Fruit fly (Drosophila melanogaster) whole organism, pupa: ENCODE results near the gene CG3071.

ENCODE experiments used
- CG10348 ChIP-seq: fragments of 200-800 bp; sonication (Bioruptor generic); IDR thresholded peaks from 2 replicates; pipeline ENCODE4 v1.3.6; 2022; ENCODE audit warnings: missing biosample characterization, missing genetic modification characterization
- CG12605 ChIP-seq: fragments of 200-800 bp; sonication (Bioruptor generic); IDR thresholded peaks from 2 replicates; pipeline ENCODE4 v1.3.6; 2022; ENCODE audit warnings: missing biosample characterization, missing genetic modification characterization
- CG13204 ChIP-seq: fragments of 200-800 bp; sonication (Bioruptor generic); optimal IDR thresholded peaks from 2 replicates; lab custom pipeline; 2018; ENCODE audit warnings: missing biosample characterization, mild to moderate bottlenecking, missing genetic modification characterization, moderate library complexity
- CG14655 ChIP-seq: fragments of 200-800 bp; sonication (Bioruptor generic); optimal IDR thresholded peaks from 3 replicates; lab custom pipeline; 2017; ENCODE audit warnings: mild to moderate bottlenecking, missing biosample characterization, missing genetic modification reagents, missing genetic modification characterization
- CG15710 ChIP-seq: fragments of 200-800 bp; sonication (Bioruptor generic); optimal IDR thresholded peaks from 2 replicates; lab custom pipeline; 2018; ENCODE audit warnings: missing biosample characterization, mild to moderate bottlenecking, missing genetic modification characterization, moderate library complexity
- CG17806 ChIP-seq: fragments of 200-800 bp; sonication (Bioruptor generic); optimal IDR thresholded peaks from 2 replicates; lab custom pipeline; 2018; ENCODE audit warnings: missing biosample characterization, mild to moderate bottlenecking, missing genetic modification characterization, moderate library complexity
- CG32121 ChIP-seq: fragments of 200-800 bp; sonication (Bioruptor generic); IDR thresholded peaks from 2 replicates; pipeline ENCODE4 v1.3.6; 2022; ENCODE audit warnings: missing biosample characterization, missing genetic modification characterization
- CG34367 ChIP-seq: fragments of 200-800 bp; sonication (Bioruptor generic); optimal IDR thresholded peaks from 2 replicates; lab custom pipeline; 2018; ENCODE audit warnings: missing biosample characterization, mild to moderate bottlenecking, missing genetic modification characterization
- CG4496 ChIP-seq: fragments of 200-800 bp; sonication (Bioruptor generic); IDR thresholded peaks from 3 replicates; pipeline ENCODE4 v1.3.6; 2022; ENCODE audit warnings: missing biosample characterization, missing genetic modification characterization
- CG8159 ChIP-seq: fragments of 200-800 bp; sonication (Bioruptor generic); optimal IDR thresholded peaks from 3 replicates; lab custom pipeline; 2018; ENCODE audit warnings: missing biosample characterization, mild to moderate bottlenecking, missing genetic modification characterization, moderate library complexity
- CG8301 ChIP-seq: fragments of 200-800 bp; sonication (Bioruptor generic); optimal IDR thresholded peaks from 2 replicates; lab custom pipeline; 2018; ENCODE audit warnings: missing biosample characterization, mild to moderate bottlenecking, missing genetic modification characterization
- CG9948 ChIP-seq: fragments of 200-800 bp; sonication (Bioruptor generic); optimal IDR thresholded peaks from 2 replicates; lab custom pipeline; 2018; ENCODE audit warnings: missing biosample characterization, mild to moderate bottlenecking, missing genetic modification characterization, moderate library complexity
- D1 ChIP-seq: fragments of 200-800 bp; sonication (Bioruptor generic); optimal IDR thresholded peaks from 2 replicates; lab custom pipeline; 2018; ENCODE audit warnings: missing biosample characterization, mild to moderate bottlenecking, missing genetic modification characterization, moderate library complexity
- EcR ChIP-seq: fragments of 200-800 bp; sonication (Bioruptor generic); optimal IDR thresholded peaks from 3 replicates; lab custom pipeline; 2019; ENCODE audit warnings: missing biosample characterization, missing genetic modification characterization, mild to moderate bottlenecking, moderate library complexity, missing genetic modification reagents
- Ets98B ChIP-seq: fragments of 200-800 bp; sonication (Bioruptor generic); IDR thresholded peaks from 2 replicates; pipeline ENCODE4 v1.3.6; 2022; ENCODE audit warnings: missing biosample characterization, missing genetic modification characterization
- Pif1A ChIP-seq: fragments of 200-800 bp; sonication (Bioruptor generic); optimal IDR thresholded peaks from 3 replicates; lab custom pipeline; 2016; ENCODE audit warnings: missing biosample characterization, missing genetic modification characterization
- Pif1B ChIP-seq: fragments of 200-800 bp; sonication (Bioruptor generic); optimal IDR thresholded peaks from 3 replicates; lab custom pipeline; 2016; ENCODE audit warnings: missing biosample characterization, missing genetic modification characterization
- Snoo ChIP-seq: fragments of 200-800 bp; sonication (Bioruptor generic); optimal IDR thresholded peaks from 3 replicates; lab custom pipeline; 2017; ENCODE audit warnings: missing biosample characterization, mild to moderate bottlenecking, missing genetic modification characterization, inconsistent platforms
- fd96Ca ChIP-seq: fragments of 200-800 bp; sonication (Bioruptor generic); IDR thresholded peaks from 3 replicates; pipeline ENCODE4 v1.3.6; 2022; ENCODE audit warnings: missing biosample characterization, missing genetic modification characterization
- gl ChIP-seq: fragments of 200-800 bp; sonication (Bioruptor generic); optimal IDR thresholded peaks from 2 replicates; lab custom pipeline; 2018; ENCODE audit warnings: missing biosample characterization, mild to moderate bottlenecking, missing genetic modification characterization
- rn ChIP-seq: fragments of 200-800 bp; sonication (Bioruptor generic); IDR thresholded peaks from 2 replicates; pipeline ENCODE4 v1.3.6; 2022; ENCODE audit warnings: missing biosample characterization, missing genetic modification characterization

CG3071 gene

dm6 chrX:2262511-2262910 is at the start of gene CG3071, which contains the start of gene temp:
CG3071 (plus strand) TSS chrX:2262837.
temp (minus strand) TSS chrX:2262515.
- TF ChIP-seq CG32121 (GFP tag; lab: Robert Waterston, UW) (no peak), CG10348 (no peak), Pif1A (GFP tag; lab: Kevin White, UChicago) (peak; percentile 26), CG15710 (tag; lab: Kevin White, UChicago) (peak; percentile 56), CG8159 (tag; lab: Kevin White, UChicago) (peak; percentile 53), CG9948 (tag; lab: Kevin White, UChicago) (peak; percentile 28), CG14655 (GFP tag; lab: Kevin White, UChicago) (no peak), gl (tag; lab: Kevin White, UChicago) (no peak), CG4496 (no peak), CG17806 (tag; lab: Kevin White, UChicago) (peak; percentile 12), D1 (tag; lab: Kevin White, UChicago) (no peak), Snoo (peak; percentile 21), rn (GFP tag; lab: Robert Waterston, UW) (no peak), CG8301 (tag; lab: Kevin White, UChicago) (peak; percentile 10)
- TF ChIP-seq, all 21 proteins: peak for 7

dm6 chrX:2213759-2214406 is 48.8 kb upstream of the CG3071 start, which contains the start of gene SmydA-8:
SmydA-8 (minus strand) TSS chrX:2213809.
- TF ChIP-seq Ets98B (GFP tag; lab: Robert Waterston, UW) = no peak
- no peak for TF ChIP-seq rn (GFP tag; lab: Robert Waterston, UW)
- peak; percentile 16 for TF ChIP-seq Pif1A (GFP tag; lab: Kevin White, UChicago)
- TF ChIP-seq CG4496 = 0 out of 3 replicates have a peak, but pooled peaks have one; percentile 51
- TF ChIP-seq fd96Ca (GFP tag; lab: Robert Waterston, UW) = no peak
- TF ChIP-seq EcR = peak; percentile 17
- no peak for TF ChIP-seq CG8301 (tag; lab: Kevin White, UChicago)

dm6 chrX:2218455-2218854 is 44.2 kb upstream of the CG3071 start:
- TF ChIP-seq D1 (tag; lab: Kevin White, UChicago) (no peak), CG14655 (GFP tag; lab: Kevin White, UChicago) (no peak), Pif1A (GFP tag; lab: Kevin White, UChicago) (no peak), EcR (no peak), CG8159 (tag; lab: Kevin White, UChicago) (no peak), CG10348 (no peak), CG34367 (no peak), Ets98B (GFP tag; lab: Robert Waterston, UW) (no peak), gl (tag; lab: Kevin White, UChicago) (no peak), CG32121 (GFP tag; lab: Robert Waterston, UW) (no peak), CG8301 (tag; lab: Kevin White, UChicago) (no peak), CG17806 (tag; lab: Kevin White, UChicago) (no peak), Snoo (no peak), CG4496 (no peak), CG13204 (GFP tag; lab: Kevin White, UChicago) (no peak)

dm6 chrX:2219246-2219645 is 43.4 kb upstream of the CG3071 start:
- no peak for TF ChIP-seq CG8159 (tag; lab: Kevin White, UChicago)
- no peak for TF ChIP-seq rn (GFP tag; lab: Robert Waterston, UW)
- TF ChIP-seq D1 (tag; lab: Kevin White, UChicago) = no peak
- TF ChIP-seq CG9948 (tag; lab: Kevin White, UChicago) = no peak
- TF ChIP-seq CG34367 = no peak
- no peak for TF ChIP-seq Snoo
- TF ChIP-seq Pif1A (GFP tag; lab: Kevin White, UChicago) = no peak

dm6 chrX:2219899-2220298 is 42.7 kb upstream of the CG3071 start:
- TF ChIP-seq D1 (tag; lab: Kevin White, UChicago) (no peak), CG13204 (GFP tag; lab: Kevin White, UChicago) (no peak), CG34367 (no peak), gl (tag; lab: Kevin White, UChicago) (no peak), CG4496 (peak; percentile 56; the same call in 1 of the 3 replicates), Snoo (no peak), fd96Ca (GFP tag; lab: Robert Waterston, UW) (peak; percentile 44; the same call in 2 of the 3 replicates), Ets98B (GFP tag; lab: Robert Waterston, UW) (peak; percentile 56; the same call in 1 of the 2 replicates), CG9948 (tag; lab: Kevin White, UChicago) (peak; percentile 20), CG8301 (tag; lab: Kevin White, UChicago) (peak; percentile 57), rn (GFP tag; lab: Robert Waterston, UW) (no peak), CG12605 (no peak), CG17806 (tag; lab: Kevin White, UChicago) (peak; percentile 21), EcR (no peak), CG8159 (tag; lab: Kevin White, UChicago) (peak; percentile 13), Pif1A (GFP tag; lab: Kevin White, UChicago) (peak; percentile 41), CG10348 (no peak), CG14655 (GFP tag; lab: Kevin White, UChicago) (peak; percentile 50), CG15710 (tag; lab: Kevin White, UChicago) (no peak), Pif1B (GFP tag; lab: Kevin White, UChicago) (no peak), CG32121 (GFP tag; lab: Robert Waterston, UW) (no peak)

- no peak for TF ChIP-seq CG12605
- no peak for TF ChIP-seq Pif1A (GFP tag; lab: Kevin White, UChicago)
- TF ChIP-seq CG13204 (GFP tag; lab: Kevin White, UChicago) = no peak
- TF ChIP-seq Pif1B (GFP tag; lab: Kevin White, UChicago) = no peak
- no peak for TF ChIP-seq fd96Ca (GFP tag; lab: Robert Waterston, UW)
- TF ChIP-seq CG9948 (tag; lab: Kevin White, UChicago) = no peak
- TF ChIP-seq CG17806 (tag; lab: Kevin White, UChicago) = no peak
- no peak for TF ChIP-seq CG15710 (tag; lab: Kevin White, UChicago)
- TF ChIP-seq gl (tag; lab: Kevin White, UChicago) = no peak
- no peak for TF ChIP-seq CG8159 (tag; lab: Kevin White, UChicago)
- no peak for TF ChIP-seq CG8301 (tag; lab: Kevin White, UChicago)
- TF ChIP-seq D1 (tag; lab: Kevin White, UChicago) = no peak
- no peak for TF ChIP-seq CG4496
- no peak for TF ChIP-seq rn (GFP tag; lab: Robert Waterston, UW)
- TF ChIP-seq CG14655 (GFP tag; lab: Kevin White, UChicago) = no peak
- no peak for TF ChIP-seq EcR
- TF ChIP-seq Snoo = no peak
- TF ChIP-seq CG10348 = no peak
Observed at dm6 chrX:2221598-2221997, 41.0 kb upstream of the CG3071 start.
